Fruit fly (Drosophila melanogaster) whole organism: Measurements from ENCODE around the gene stv.

Source experiments
- Dll ChIP-seq: fragments of >200 bp; optimal IDR thresholded peaks from 2 replicates; lab custom pipeline; 2017
- pan ChIP-seq: fragments of >200 bp; optimal IDR thresholded peaks from 2 replicates; lab custom pipeline; 2017
- psq ChIP-seq: fragments of >200 bp; optimal IDR thresholded peaks from 2 replicates; lab custom pipeline; 2017
- usp ChIP-seq: fragments of >200 bp; optimal IDR thresholded peaks from 2 replicates; lab custom pipeline; 2017; ENCODE audit warnings: missing biosample characterization, missing genetic modification characterization, mixed read lengths

DNA sequence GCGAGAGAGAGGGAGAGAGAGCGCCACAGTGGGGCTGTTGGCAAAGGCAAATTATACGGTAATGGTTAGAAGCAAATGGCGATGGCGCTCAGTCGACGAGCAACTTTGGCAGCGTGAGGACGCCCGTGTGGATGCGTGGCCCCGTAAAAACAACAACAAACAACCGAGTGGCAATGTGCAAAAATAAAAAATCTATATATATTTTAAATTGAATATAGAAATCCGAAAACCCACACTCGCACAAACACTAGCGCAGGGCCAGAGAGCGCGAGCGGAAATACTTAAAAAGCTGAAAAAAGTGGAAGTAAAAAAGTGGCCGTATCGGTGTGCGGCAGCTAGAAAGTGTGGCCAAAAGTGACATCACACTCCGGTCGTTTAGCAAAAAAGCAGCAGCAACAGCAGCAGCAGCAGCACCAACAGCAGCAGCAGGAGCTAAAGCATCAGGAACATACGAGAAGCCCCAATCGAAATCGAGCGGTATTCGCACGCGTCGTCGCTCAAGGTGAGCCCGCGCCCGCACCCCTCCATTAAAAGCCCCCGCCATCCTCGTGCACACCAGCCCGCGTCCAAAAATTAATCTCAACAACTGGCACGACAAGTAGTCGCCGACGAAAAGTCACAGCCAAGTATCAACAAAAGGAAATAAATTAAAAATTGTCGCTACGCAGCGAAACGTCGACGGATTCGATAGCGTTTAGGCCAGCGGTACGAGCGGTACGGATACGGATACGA lies at the start of gene stv:
- TF ChIP-seq pan (lab: Kevin White, UChicago): no peak
- TF ChIP-seq psq (lab: Kevin White, UChicago): no peak
- no peak for TF ChIP-seq Dll (lab: Kevin White, UChicago)
- no peak for TF ChIP-seq usp
